Worm (Caenorhabditis elegans) whole organism, L2 larva: ENCODE data around the gene T09F3.4.

ENCODE experiments used
- F13H6.1 ChIP-seq: sonication (generic microtip); optimal IDR thresholded peaks from 2 replicates; lab custom pipeline; 2016; ENCODE audit warnings: missing genetic modification characterization, missing compliant biosample characterization
- R02D3.7 ChIP-seq: fragments of 150-350 bp; optimal IDR thresholded peaks from 2 replicates; lab custom pipeline; 2014; ENCODE audit warnings: missing biosample characterization, missing genetic modification characterization
- lin-13 ChIP-seq: fragments of 150-350 bp; optimal IDR thresholded peaks from 2 replicates; lab custom pipeline; 2014; ENCODE audit warnings: missing biosample characterization, missing genetic modification reagents, missing genetic modification characterization
- nhr-23 ChIP-seq: fragments of 150-350 bp; optimal IDR thresholded peaks from 2 replicates; lab custom pipeline; 2014; ENCODE audit warnings: missing biosample characterization, missing genetic modification reagents, missing genetic modification characterization
- nhr-6 ChIP-seq: fragments of 150-350 bp; optimal IDR thresholded peaks from 2 replicates; lab custom pipeline; 2014; ENCODE audit warnings: missing biosample characterization, missing genetic modification characterization
- ztf-11 ChIP-seq: sonication (generic microtip); optimal IDR thresholded peaks from 2 replicates; lab custom pipeline; 2017; ENCODE audit warnings: missing biosample characterization, missing genetic modification characterization

DNA sequence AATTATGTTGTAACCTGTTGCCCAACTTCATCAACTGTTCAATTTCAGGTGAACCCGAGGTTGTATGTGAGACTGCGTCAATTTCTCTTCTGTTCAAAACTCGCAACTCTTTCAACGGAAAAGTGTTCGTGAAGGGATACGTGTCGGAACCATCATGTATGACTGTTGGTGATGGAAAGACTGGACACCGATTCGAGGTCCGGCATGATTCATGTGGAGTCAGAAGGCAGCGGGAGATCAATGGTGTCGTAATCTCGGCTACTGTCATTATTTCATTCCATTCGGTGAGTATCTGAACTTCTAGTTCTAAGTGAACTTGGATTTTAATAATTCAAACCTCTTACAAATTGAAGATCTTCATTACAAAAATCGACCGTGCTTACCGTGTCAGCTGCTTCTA lies 42.3 kb downstream of the T09F3.4 start:
- no peak for TF ChIP-seq R02D3.7 (tag; lab: Kevin White, UChicago)
- no peak for TF ChIP-seq F13H6.1 (tag; lab: Kevin White, UChicago)
- TF ChIP-seq ztf-11 (tag; lab: Kevin White, UChicago) = no peak
- TF ChIP-seq lin-13 (GFP tag; lab: Kevin White, UChicago) = no peak
- no peak for TF ChIP-seq nhr-6
- TF ChIP-seq nhr-23 (tag; lab: Kevin White, UChicago) = no peak
